Worm (Caenorhabditis elegans) whole organism, late embryonic: ENCODE results near the gene fil-2.

Source experiments
- ceh-22 ChIP-seq: sonication (generic microtip); optimal IDR thresholded peaks from 2 replicates; lab custom pipeline; 2017; ENCODE audit warnings: missing biosample characterization, missing genetic modification characterization
- elt-4 ChIP-seq: sonication (generic microtip); optimal IDR thresholded peaks from 2 replicates; lab custom pipeline; 2016; ENCODE audit warnings: missing genetic modification characterization, missing compliant biosample characterization
- madf-2 ChIP-seq: sonication (generic microtip); optimal IDR thresholded peaks from 2 replicates; lab custom pipeline; 2017; ENCODE audit warnings: missing genetic modification characterization, missing compliant biosample characterization
- nhr-11 ChIP-seq: fragments of 150-350 bp; optimal IDR thresholded peaks from 2 replicates; lab custom pipeline; 2014; ENCODE audit warnings: missing biosample characterization, missing genetic modification characterization
- pha-4 ChIP-seq: fragments of 150-350 bp; optimal IDR thresholded peaks from 2 replicates; lab custom pipeline; 2018; ENCODE audit warnings: missing biosample characterization, missing genetic modification reagents, missing genetic modification characterization
- rnt-1 ChIP-seq: sonication (generic microtip); optimal IDR thresholded peaks from 2 replicates; lab custom pipeline; 2016; ENCODE audit warnings: missing genetic modification characterization, missing compliant biosample characterization
- sdc-2 ChIP-seq: sonication (generic microtip); optimal IDR thresholded peaks from 2 replicates; lab custom pipeline; 2016; ENCODE audit warnings: missing genotype, missing genetic modification characterization, missing compliant biosample characterization
- tbx-2 ChIP-seq: sonication (generic microtip); optimal IDR thresholded peaks from 2 replicates; lab custom pipeline; 2016; ENCODE audit warnings: missing genetic modification characterization, missing compliant biosample characterization
- ztf-16 ChIP-seq: sonication (generic microtip); optimal IDR thresholded peaks from 2 replicates; lab custom pipeline; 2017; ENCODE audit warnings: missing genetic modification characterization, missing compliant biosample characterization

- TF ChIP-seq pha-4 (tag; lab: Kevin White, UChicago) = no peak
- TF ChIP-seq ceh-22 = no peak
- TF ChIP-seq rnt-1 (tag; lab: Kevin White, UChicago) = no peak
- no peak for TF ChIP-seq madf-2 (tag; lab: Kevin White, UChicago)
- TF ChIP-seq sdc-2 (tag; lab: Kevin White, UChicago) = no peak
- TF ChIP-seq nhr-11 (tag; lab: Kevin White, UChicago) = no peak
- TF ChIP-seq tbx-2 (tag; lab: Kevin White, UChicago) = no peak
- TF ChIP-seq ztf-16 (tag; lab: Kevin White, UChicago) = no peak
- TF ChIP-seq elt-4 (tag; lab: Kevin White, UChicago) = no peak
Measured at ce11 chrV:6321733-6322198, 42.9 kb downstream of the fil-2 start, which contains the start of gene T28C12.15.
